Fruit fly (Drosophila melanogaster) Kc167 (cell line): ENCODE results near the gene ry.

Experiments used
- Myc ChIP-seq: fragments of >200 bp; optimal IDR thresholded peaks from 2 replicates; lab custom pipeline; 2017; ENCODE audit warnings: missing external identifiers
- h ChIP-seq: fragments of >200 bp; optimal IDR thresholded peaks from 3 replicates; lab custom pipeline; 2018; ENCODE audit warnings: missing external identifiers
- insv ChIP-seq: fragments of >200 bp; optimal IDR thresholded peaks from 3 replicates; lab custom pipeline; 2018; ENCODE audit warnings: missing external identifiers
- psq ChIP-seq: fragments of >200 bp; optimal IDR thresholded peaks from 2 replicates; lab custom pipeline; 2017; ENCODE audit warnings: missing external identifiers
- ttk ChIP-seq: sonication (Bioruptor generic); optimal IDR thresholded peaks from 2 replicates; lab custom pipeline; 2017; ENCODE audit warnings: missing external identifiers

- TF ChIP-seq ttk (lab: Kevin White, UChicago) = no peak
- TF ChIP-seq h (lab: Kevin White, UChicago) = no peak
- no peak for TF ChIP-seq Myc (lab: Kevin White, UChicago)
- no peak for TF ChIP-seq psq
- no peak for TF ChIP-seq insv (lab: Kevin White, UChicago)
These were observed 11.5 kb downstream of the ry start, which contains the start of gene CG45122 for dm6 chr3R:13043857-13044256.
